Fruit fly (Drosophila melanogaster) whole organism, embryonic: ENCODE results near the gene Cyp9f2.

ENCODE experiments used
- Atf6 ChIP-seq: fragments of 200-800 bp; sonication (Bioruptor generic); IDR thresholded peaks from 2 replicates; pipeline ENCODE4 v1.3.6; 2022; ENCODE audit warnings: missing biosample characterization, missing genetic modification characterization
- Bgb ChIP-seq: fragments of 200-800 bp; sonication (Bioruptor generic); IDR thresholded peaks from 2 replicates; pipeline ENCODE4 v1.3.6; 2022; ENCODE audit warnings: missing biosample characterization, missing genetic modification characterization; ENCODE audit not compliant: partially characterized antibody
- CG10209 ChIP-seq: fragments of 200-800 bp; sonication (Bioruptor generic); optimal IDR thresholded peaks from 3 replicates; lab custom pipeline; 2017; ENCODE audit warnings: missing biosample characterization, mild to moderate bottlenecking, missing genetic modification characterization, missing genetic modification reagents
- CG12391 ChIP-seq: fragments of 200-800 bp; sonication (Bioruptor generic); optimal IDR thresholded peaks from 3 replicates; lab custom pipeline; 2018; ENCODE audit warnings: missing biosample characterization, mild to moderate bottlenecking, missing genetic modification characterization, moderate library complexity
- CG13123 ChIP-seq: fragments of 200-800 bp; sonication (Bioruptor generic); optimal IDR thresholded peaks from 2 replicates; lab custom pipeline; 2016; ENCODE audit warnings: missing biosample characterization, missing genetic modification characterization
- CG14860 ChIP-seq: fragments of 200-800 bp; sonication (Bioruptor generic); IDR thresholded peaks from 3 replicates; pipeline ENCODE4 v1.3.6; 2022; ENCODE audit warnings: missing biosample characterization, missing genetic modification characterization; ENCODE audit not compliant: partially characterized antibody
- CG2116 ChIP-seq: fragments of 200-800 bp; sonication (Bioruptor generic); optimal IDR thresholded peaks from 3 replicates; lab custom pipeline; 2018; ENCODE audit warnings: missing biosample characterization, mild to moderate bottlenecking, missing genetic modification characterization
- CG32772 ChIP-seq: fragments of 200-800 bp; sonication (Bioruptor generic); IDR thresholded peaks from 2 replicates; pipeline ENCODE4 v1.3.6; 2022; ENCODE audit warnings: missing biosample characterization, missing genetic modification characterization
- CG4328 ChIP-seq: fragments of 200-800 bp; sonication (Bioruptor generic); optimal IDR thresholded peaks from 3 replicates; lab custom pipeline; 2017; ENCODE audit warnings: missing biosample characterization, missing genetic modification reagents, missing genetic modification characterization
- CG4617 ChIP-seq: fragments of 200-800 bp; sonication (Bioruptor generic); optimal IDR thresholded peaks from 3 replicates; lab custom pipeline; 2016; ENCODE audit warnings: missing biosample characterization, missing genetic modification characterization, borderline replicate concordance
- CG5953 ChIP-seq: fragments of 200-800 bp; sonication (Bioruptor generic); IDR thresholded peaks from 2 replicates; pipeline ENCODE4 v1.3.6; 2022; ENCODE audit warnings: missing biosample characterization, missing genetic modification characterization
- CG6254 ChIP-seq: fragments of 200-800 bp; sonication (Bioruptor generic); optimal IDR thresholded peaks from 3 replicates; lab custom pipeline; 2017; ENCODE audit warnings: mild to moderate bottlenecking, missing biosample characterization, missing genetic modification reagents, missing genetic modification characterization
- CG7271 ChIP-seq: fragments of 200-800 bp; sonication (Bioruptor generic); optimal IDR thresholded peaks from 2 replicates; lab custom pipeline; 2018; ENCODE audit warnings: missing biosample characterization, mild to moderate bottlenecking, missing genetic modification characterization, moderate library complexity
- CG8924 ChIP-seq: fragments of 200-800 bp; optimal IDR thresholded peaks from 3 replicates; lab custom pipeline; 2019; ENCODE audit warnings: missing biosample characterization, mild to moderate bottlenecking, missing genetic modification characterization, moderate library complexity
- CG9727 ChIP-seq: fragments of 200-800 bp; sonication (Bioruptor generic); optimal IDR thresholded peaks from 3 replicates; lab custom pipeline; 2017; ENCODE audit warnings: missing biosample characterization, mild to moderate bottlenecking, missing genetic modification characterization
- CoRest ChIP-seq: fragments of 200-800 bp; sonication (Bioruptor generic); optimal IDR thresholded peaks from 3 replicates; lab custom pipeline; 2018; ENCODE audit warnings: missing biosample characterization, mild to moderate bottlenecking, missing genetic modification characterization, moderate library complexity
- Dp ChIP-seq: fragments of 200-800 bp; sonication (Bioruptor generic); optimal IDR thresholded peaks from 2 replicates; lab custom pipeline; 2018; ENCODE audit warnings: missing biosample characterization, mild to moderate bottlenecking, missing genetic modification characterization, moderate library complexity
- Dref ChIP-seq: fragments of 200-800 bp; sonication (Bioruptor generic); IDR thresholded peaks from 2 replicates; pipeline ENCODE4 v1.3.6; 2022; ENCODE audit warnings: missing biosample characterization, missing genetic modification characterization
- Fer3 ChIP-seq: fragments of 200-800 bp; sonication (Bioruptor generic); optimal IDR thresholded peaks from 2 replicates; lab custom pipeline; 2018; ENCODE audit warnings: missing biosample characterization, mild to moderate bottlenecking, missing genetic modification characterization, moderate library complexity
- Jarid2 ChIP-seq: fragments of 200-800 bp; sonication (Bioruptor generic); optimal IDR thresholded peaks from 3 replicates; lab custom pipeline; 2017; ENCODE audit warnings: mild to moderate bottlenecking, missing biosample characterization, missing genetic modification reagents, missing genetic modification characterization
- Lhr ChIP-seq: fragments of 200-800 bp; sonication (Bioruptor generic); optimal IDR thresholded peaks from 3 replicates; lab custom pipeline; 2017; ENCODE audit warnings: mild to moderate bottlenecking, missing biosample characterization, missing genetic modification reagents, missing genetic modification characterization
- MESR4 ChIP-seq: fragments of 200-800 bp; sonication (Bioruptor generic); optimal IDR thresholded peaks from 2 replicates; lab custom pipeline; 2018; ENCODE audit warnings: missing biosample characterization, mild to moderate bottlenecking, missing genetic modification characterization, moderate library complexity
- Med ChIP-seq: fragments of 200-800 bp; sonication (Bioruptor generic); peaks from one replicate; lab custom pipeline; 2016; ENCODE audit warnings: missing biosample characterization, missing genetic modification characterization, mild to moderate bottlenecking, inconsistent platforms, moderate library complexity
- Nf-YA ChIP-seq: fragments of 200-800 bp; sonication (Bioruptor generic); IDR thresholded peaks from 2 replicates; pipeline ENCODE4 v1.3.6; 2022; ENCODE audit warnings: missing biosample characterization, missing genetic modification characterization
- Sox100B ChIP-seq: fragments of 200-800 bp; sonication (Bioruptor generic); optimal IDR thresholded peaks from 3 replicates; lab custom pipeline; 2018; ENCODE audit warnings: missing biosample characterization, mild to moderate bottlenecking, missing genetic modification characterization
- amos ChIP-seq: fragments of 200-800 bp; sonication (Bioruptor generic); IDR thresholded peaks from 2 replicates; pipeline ENCODE4 v1.3.6; 2022; ENCODE audit warnings: missing biosample characterization, missing genetic modification characterization; ENCODE audit not compliant: partially characterized antibody
- bbx ChIP-seq: fragments of 200-800 bp; sonication (Bioruptor generic); IDR thresholded peaks from 2 replicates; pipeline ENCODE4 v1.3.6; 2022; ENCODE audit warnings: missing biosample characterization, missing genetic modification characterization; ENCODE audit not compliant: partially characterized antibody
- bowl ChIP-seq: fragments of 200-800 bp; sonication (Bioruptor generic); IDR thresholded peaks from 2 replicates; pipeline ENCODE4 v1.3.6; 2022; ENCODE audit warnings: missing biosample characterization, missing genetic modification characterization
- fd102C ChIP-seq: fragments of 200-800 bp; sonication (Bioruptor generic); optimal IDR thresholded peaks from 2 replicates; lab custom pipeline; 2018; ENCODE audit warnings: missing biosample characterization, mild to moderate bottlenecking, missing genetic modification characterization, moderate library complexity
- gce ChIP-seq: fragments of 200-800 bp; sonication (Bioruptor generic); IDR thresholded peaks from 3 replicates; pipeline ENCODE4 v1.3.6; 2022; ENCODE audit warnings: missing biosample characterization, missing genetic modification characterization
- gem ChIP-seq: fragments of 200-800 bp; sonication (Bioruptor generic); optimal IDR thresholded peaks from 2 replicates; lab custom pipeline; 2019; ENCODE audit warnings: missing biosample characterization, mild to moderate bottlenecking, missing genetic modification characterization, moderate library complexity
- ham ChIP-seq: fragments of 200-800 bp; sonication (Bioruptor generic); IDR thresholded peaks from 2 replicates; pipeline ENCODE4 v1.3.6; 2022; ENCODE audit warnings: missing biosample characterization, missing genetic modification characterization
- kni ChIP-seq: fragments of 200-800 bp; sonication (Bioruptor generic); optimal IDR thresholded peaks from 3 replicates; lab custom pipeline; 2017; ENCODE audit warnings: mild to moderate bottlenecking, missing biosample characterization, missing genetic modification reagents, missing genetic modification characterization
- lbe ChIP-seq: fragments of 200-800 bp; sonication (Bioruptor generic); optimal IDR thresholded peaks from 2 replicates; lab custom pipeline; 2016; ENCODE audit warnings: missing biosample characterization, mild to moderate bottlenecking, missing genetic modification characterization
- mld ChIP-seq: fragments of 200-800 bp; sonication (Bioruptor generic); IDR thresholded peaks from 3 replicates; pipeline ENCODE4 v1.3.6; 2022; ENCODE audit warnings: missing biosample characterization, missing genetic modification characterization; ENCODE audit not compliant: partially characterized antibody
- pb ChIP-seq: fragments of 200-800 bp; sonication (Bioruptor generic); optimal IDR thresholded peaks from 3 replicates; lab custom pipeline; 2016; ENCODE audit warnings: missing biosample characterization, missing genetic modification characterization
- phol ChIP-seq: fragments of 200-800 bp; sonication (Bioruptor generic); optimal IDR thresholded peaks from 3 replicates; lab custom pipeline; 2018; ENCODE audit warnings: missing biosample characterization, mild to moderate bottlenecking, missing genetic modification characterization, moderate library complexity
- rib ChIP-seq: fragments of 200-800 bp; sonication (Bioruptor generic); IDR thresholded peaks from 2 replicates; pipeline ENCODE4 v1.3.6; 2022; ENCODE audit warnings: missing biosample characterization, missing genetic modification characterization
- row ChIP-seq: fragments of 200-800 bp; sonication (Bioruptor generic); IDR thresholded peaks from 3 replicates; pipeline ENCODE4 v1.3.6; 2022; ENCODE audit warnings: missing biosample characterization, missing genetic modification characterization
- sd ChIP-seq: fragments of 200-800 bp; sonication (Bioruptor generic); optimal IDR thresholded peaks from 3 replicates; lab custom pipeline; 2018; ENCODE audit warnings: missing biosample characterization, mild to moderate bottlenecking, missing genetic modification characterization, moderate library complexity
- sob ChIP-seq: fragments of 200-800 bp; sonication (Bioruptor generic); IDR thresholded peaks from 2 replicates; pipeline ENCODE4 v1.3.6; 2022; ENCODE audit warnings: missing biosample characterization, missing genetic modification characterization
- stc ChIP-seq: fragments of 200-800 bp; sonication (Bioruptor generic); IDR thresholded peaks from 2 replicates; pipeline ENCODE4 v1.3.6; 2022; ENCODE audit warnings: missing biosample characterization, missing genetic modification characterization
- tin ChIP-seq: fragments of 200-800 bp; sonication (Bioruptor generic); optimal IDR thresholded peaks from 3 replicates; lab custom pipeline; 2016; ENCODE audit warnings: missing biosample characterization, missing genetic modification characterization
- trem ChIP-seq: fragments of 200-800 bp; optimal IDR thresholded peaks from 3 replicates; lab custom pipeline; 2019; ENCODE audit warnings: missing biosample characterization, mild to moderate bottlenecking, missing genetic modification characterization, moderate library complexity
- unc-4 ChIP-seq: fragments of 200-800 bp; sonication (Bioruptor generic); IDR thresholded peaks from 2 replicates; pipeline ENCODE4 v1.3.6; 2022; ENCODE audit warnings: missing biosample characterization, missing genetic modification characterization; ENCODE audit not compliant: partially characterized antibody
- vfl ChIP-seq: fragments of 200-800 bp; sonication (Bioruptor generic); optimal IDR thresholded peaks from 2 replicates; lab custom pipeline; 2016; ENCODE audit warnings: missing biosample characterization, missing genetic modification characterization
- vnd ChIP-seq: fragments of 200-800 bp; sonication (Bioruptor generic); IDR thresholded peaks from 3 replicates; pipeline ENCODE4 v1.3.6; 2022; ENCODE audit warnings: missing biosample characterization, missing genetic modification characterization; ENCODE audit not compliant: partially characterized antibody
- vvl ChIP-seq: fragments of 200-800 bp; sonication (Bioruptor generic); IDR thresholded peaks from 2 replicates; pipeline ENCODE4 v1.3.6; 2022; ENCODE audit warnings: missing biosample characterization, missing genetic modification characterization
- wdn ChIP-seq: fragments of 200-800 bp; sonication (Bioruptor generic); IDR thresholded peaks from 2 replicates; pipeline ENCODE4 v1.3.6; 2022; ENCODE audit warnings: missing biosample characterization, missing genetic modification characterization
- wek ChIP-seq: fragments of 200-800 bp; sonication (Bioruptor generic); optimal IDR thresholded peaks from 3 replicates; lab custom pipeline; 2018; ENCODE audit warnings: missing biosample characterization, mild to moderate bottlenecking, missing genetic modification characterization, moderate library complexity

Gene Cyp9f2

DNA sequence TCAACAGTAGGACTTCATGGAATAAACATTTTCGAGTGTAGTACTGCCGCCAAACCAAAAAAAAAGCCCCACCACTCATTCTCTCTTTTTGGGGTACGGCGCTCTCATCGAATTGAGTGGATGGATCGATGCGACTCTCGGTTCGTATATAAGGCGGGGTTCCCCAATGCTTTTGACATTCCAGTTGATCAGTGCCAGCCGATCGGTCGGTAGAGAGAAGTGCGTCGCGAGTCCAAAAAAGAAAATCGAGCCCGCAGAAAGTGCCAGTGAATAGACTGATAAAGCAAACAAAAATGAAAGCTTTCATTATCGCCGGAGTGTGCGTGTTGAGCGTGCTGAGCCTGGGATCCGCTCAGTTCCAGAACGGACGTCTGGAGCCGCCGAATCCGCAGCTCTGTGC lies 46.0 kb downstream of the Cyp9f2 start, which contains the start of gene CG4115 (continued):
- TF ChIP-seq Nf-YA (GFP tag; lab: Robert Waterston, UW) (no peak), CG32772 (GFP tag; lab: Robert Waterston, UW) (no peak), CG9727 (no peak), CG5953 (no peak), sob (no peak), Dref (GFP tag; lab: Robert Waterston, UW) (no peak), fd102C (GFP tag; lab: Kevin White, UChicago) (no peak), CG13123 (GFP tag; lab: Kevin White, UChicago) (no peak), wdn (no peak), CG10209 (GFP tag; lab: Kevin White, UChicago) (no peak), bbx (GFP tag; lab: Robert Waterston, UW) (no peak), vnd (GFP tag; lab: Robert Waterston, UW) (no peak), rib (0 out of 2 replicates have a peak, but pooled peaks have one; percentile 21), Atf6 (no peak), gce (GFP tag; lab: Robert Waterston, UW) (0 out of 3 replicates have a peak, but pooled peaks have one; percentile 15), phol (tag; lab: Kevin White, UChicago) (no peak), pb (GFP tag; lab: Kevin White, UChicago) (no peak), gem (tag; lab: Kevin White, UChicago) (no peak), Sox100B (GFP tag; lab: Kevin White, UChicago) (no peak), stc (GFP tag; lab: Robert Waterston, UW) (0 out of 2 replicates have a peak, but pooled peaks have one; percentile 10), sd (tag; lab: Kevin White, UChicago) (peak; percentile 80), ham (peak; percentile 29; the same call in 1 of the 2 replicates), wek (GFP tag; lab: Kevin White, UChicago) (no peak), vvl (no peak), CG7271 (tag; lab: Kevin White, UChicago) (no peak), vfl (no peak), CG2116 (GFP tag; lab: Kevin White, UChicago) (no peak), Jarid2 (peak; percentile 40)

DNA sequence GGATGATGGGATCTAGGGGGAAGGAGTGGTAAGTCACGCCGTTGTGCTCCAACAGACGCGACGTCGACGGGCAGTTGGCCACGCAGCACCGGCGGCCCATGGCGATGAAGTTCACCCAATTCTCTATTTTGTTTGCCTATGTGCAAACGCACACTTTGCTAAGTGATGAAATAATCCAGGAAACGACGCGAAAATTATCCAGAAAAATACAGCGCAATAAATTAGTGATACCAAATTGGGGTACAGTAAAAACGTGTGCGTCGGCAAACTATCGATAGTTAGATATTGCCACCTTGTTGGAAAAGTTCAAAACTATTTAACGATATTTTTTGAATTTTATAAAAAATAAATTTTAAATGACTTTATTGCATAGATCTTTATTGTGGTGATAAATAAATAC lies 49.8 kb downstream of the Cyp9f2 start, which contains the start of gene MBD-R2:
Gene MBD-R2, minus strand, starts transcription at position 222 of the 400 bp plus-strand sequence.
- no peak for TF ChIP-seq CG6254 (GFP tag; lab: Kevin White, UChicago)
- TF ChIP-seq CG12391 = peak; percentile 34
- TF ChIP-seq lbe (GFP tag; lab: Kevin White, UChicago) = peak; percentile 9
- peak; percentile 67 for TF ChIP-seq Dref (GFP tag; lab: Robert Waterston, UW)
- no peak for TF ChIP-seq kni
- TF ChIP-seq tin (GFP tag; lab: Kevin White, UChicago) = no peak
- TF ChIP-seq MESR4 (GFP tag; lab: Kevin White, UChicago) = peak; percentile 96
- peak; percentile 67 for TF ChIP-seq Bgb (GFP tag; lab: Robert Waterston, UW)
- peak; percentile 67 for TF ChIP-seq Dp
- TF ChIP-seq Fer3 (tag; lab: Kevin White, UChicago) = no peak
- peak; percentile 54 for TF ChIP-seq Lhr
- TF ChIP-seq sob = no peak
- peak; percentile 69 for TF ChIP-seq row (GFP tag; lab: Robert Waterston, UW)
- TF ChIP-seq Med = peak; percentile 35
- peak; percentile 75 for TF ChIP-seq amos (GFP tag; lab: Robert Waterston, UW)
- TF ChIP-seq trem = peak; percentile 63
- no peak for TF ChIP-seq CG8924 (tag; lab: Kevin White, UChicago)
- TF ChIP-seq CoRest (tag; lab: Kevin White, UChicago) = peak; percentile 19
- 0 out of 3 replicates have a peak, but pooled peaks have one; percentile 37 for TF ChIP-seq CG14860 (GFP tag; lab: Robert Waterston, UW)
- no peak for TF ChIP-seq bowl (GFP tag; lab: Robert Waterston, UW)
- 0 out of 3 replicates have a peak, but pooled peaks have one; percentile 48 for TF ChIP-seq mld
- peak; percentile 80 for TF ChIP-seq unc-4 (GFP tag; lab: Robert Waterston, UW)
- TF ChIP-seq CG4328 (GFP tag; lab: Kevin White, UChicago) = no peak
- peak; percentile 20 for TF ChIP-seq phol (tag; lab: Kevin White, UChicago)
- peak; percentile 94 for TF ChIP-seq CG4617 (GFP tag; lab: Kevin White, UChicago)
